Worm (Caenorhabditis elegans) whole organism, L4 larva: ENCODE data around the gene lin-7.

Experiments used
- F26F4.8 ChIP-seq: fragments of 200-800 bp; sonication (Bioruptor generic); conservative IDR thresholded peaks from 2 replicates; pipeline ENCODE4 v1.3.6; 2022; ENCODE audit warnings: missing genetic modification characterization, missing compliant biosample characterization
- F37D6.2 ChIP-seq: sonication (generic microtip); optimal IDR thresholded peaks from 2 replicates; lab custom pipeline; 2016; ENCODE audit warnings: mild to moderate bottlenecking, missing genetic modification characterization, missing compliant biosample characterization
- R02D3.7 ChIP-seq: fragments of 150-350 bp; sonication (generic microtip); optimal IDR thresholded peaks from 3 replicates; lab custom pipeline; 2014; ENCODE audit warnings: missing biosample characterization, missing genetic modification characterization
- T20F7.1 ChIP-seq: fragments of 200-800 bp; sonication (Bioruptor generic); optimal IDR thresholded peaks from 2 replicates; lab custom pipeline; 2018; ENCODE audit warnings: mild to moderate bottlenecking, missing genetic modification characterization, missing compliant biosample characterization
- Y5F2A.4 ChIP-seq: fragments of 200-800 bp; sonication (Bioruptor generic); optimal IDR thresholded peaks from 2 replicates; lab custom pipeline; 2018; ENCODE audit warnings: mild to moderate bottlenecking, missing genetic modification characterization, missing compliant biosample characterization
- Y75B8A.6 ChIP-seq: fragments of 200-800 bp; sonication (Bioruptor generic); IDR thresholded peaks from 2 replicates; pipeline ENCODE4 v1.3.6; 2022; ENCODE audit warnings: missing genetic modification reagents, missing genetic modification characterization, missing compliant biosample characterization
- ZK546.5 ChIP-seq, 2 experiments: sonication (generic microtip); optimal IDR thresholded peaks; 2 replicates each; lab custom pipeline; 2017; ENCODE audit warnings: missing biosample characterization in 2 of 2, missing genetic modification characterization in 2 of 2
- aha-1 ChIP-seq: fragments of 150-350 bp; peaks from one replicate; lab custom pipeline; 2014; ENCODE audit warnings: missing biosample characterization, missing genetic modification characterization
- attf-4 ChIP-seq: sonication (generic microtip); optimal IDR thresholded peaks from 3 replicates; lab custom pipeline; 2017; ENCODE audit warnings: missing biosample characterization, missing genetic modification characterization
- ceh-32 ChIP-seq: sonication (generic microtip); optimal IDR thresholded peaks from 2 replicates; lab custom pipeline; 2016; ENCODE audit warnings: mild to moderate bottlenecking, missing genetic modification characterization, missing compliant biosample characterization; ENCODE audit not compliant: poor library complexity
- ceh-82 ChIP-seq: sonication (generic microtip); optimal IDR thresholded peaks from 2 replicates; lab custom pipeline; 2017; ENCODE audit warnings: missing biosample characterization, missing genetic modification characterization
- ces-1 ChIP-seq: fragments of 150-350 bp; sonication (generic microtip); optimal IDR thresholded peaks from 4 replicates; lab custom pipeline; 2014; ENCODE audit warnings: missing biosample characterization, missing genetic modification reagents, missing genetic modification characterization
- daf-12 ChIP-seq: fragments of 150-350 bp; optimal IDR thresholded peaks from 2 replicates; lab custom pipeline; 2014; ENCODE audit warnings: missing biosample characterization, missing genetic modification reagents, missing genetic modification characterization
- daf-16 ChIP-seq, 3 experiments: sonication (generic microtip); optimal IDR thresholded peaks; 2 replicates each; lab custom pipeline; 2016 to 2017; ENCODE audit warnings: missing genetic modification characterization in 3 of 3, missing genetic modification reagents in 3 of 3, mild to moderate bottlenecking in 2 of 3, missing compliant biosample characterization in 2 of 3, missing biosample characterization in 1 of 3, moderate library complexity in 1 of 3
- daf-19 ChIP-seq: fragments of 200-800 bp; sonication (Bioruptor generic); conservative IDR thresholded peaks from 2 replicates; pipeline ENCODE4 v1.3.6; 2022; ENCODE audit warnings: missing genetic modification characterization, missing compliant biosample characterization
- dmd-6 ChIP-seq: fragments of 200-800 bp; sonication (Bioruptor generic); IDR thresholded peaks from 2 replicates; pipeline ENCODE4 v1.3.6; 2022; ENCODE audit warnings: missing genetic modification reagents, missing genetic modification characterization, missing compliant biosample characterization
- dmd-9 ChIP-seq: fragments of 200-800 bp; sonication (Bioruptor generic); IDR thresholded peaks from 2 replicates; pipeline ENCODE4 v1.3.6; 2022; ENCODE audit warnings: missing genetic modification reagents, missing genetic modification characterization, missing compliant biosample characterization
- duxl-1 ChIP-seq: sonication (generic microtip); optimal IDR thresholded peaks from 2 replicates; lab custom pipeline; 2016; ENCODE audit warnings: mild to moderate bottlenecking, missing genetic modification characterization, moderate library complexity, missing compliant biosample characterization; ENCODE audit not compliant: poor library complexity
- egl-27 ChIP-seq: sonication (generic microtip); optimal IDR thresholded peaks from 3 replicates; lab custom pipeline; 2017; ENCODE audit warnings: missing biosample characterization, missing genetic modification reagents, missing genetic modification characterization
- fkh-10 ChIP-seq: fragments of 150-350 bp; optimal IDR thresholded peaks from 2 replicates; lab custom pipeline; 2014; ENCODE audit warnings: missing biosample characterization, missing genetic modification reagents, missing genetic modification characterization
- hif-1 ChIP-seq, 2 experiments: sonication (generic microtip); optimal IDR thresholded peaks; 2 replicates each; lab custom pipeline; 2016 to 2017; ENCODE audit warnings: missing compliant biosample characterization in 2 of 2, missing genetic modification characterization in 2 of 2, missing genetic modification reagents in 2 of 2, missing genotype in 2 of 2, mild to moderate bottlenecking in 1 of 2
- jun-1 ChIP-seq: fragments of 150-350 bp; optimal IDR thresholded peaks from 2 replicates; lab custom pipeline; 2014; ENCODE audit warnings: missing biosample characterization, missing genetic modification reagents, missing genetic modification characterization
- lin-1 ChIP-seq: fragments of 200-800 bp; sonication (Bioruptor generic); IDR thresholded peaks from 2 replicates; pipeline ENCODE4 v1.3.6; 2022; ENCODE audit warnings: missing genetic modification reagents, missing genetic modification characterization, missing compliant biosample characterization
- lin-15B ChIP-seq: fragments of 150-350 bp; sonication (generic microtip); optimal IDR thresholded peaks from 3 replicates; lab custom pipeline; 2014; ENCODE audit warnings: missing biosample characterization, missing genetic modification characterization
- lin-38 ChIP-seq: fragments of 200-800 bp; sonication (Bioruptor generic); IDR thresholded peaks from 2 replicates; pipeline ENCODE4 v1.3.6; 2022; ENCODE audit warnings: missing genetic modification reagents, missing genetic modification characterization, missing compliant biosample characterization
- lin-39 ChIP-seq: fragments of 150-350 bp; optimal IDR thresholded peaks from 2 replicates; lab custom pipeline; 2014; ENCODE audit warnings: missing biosample characterization, missing genetic modification reagents, missing genetic modification characterization
- madf-5 ChIP-seq, 2 experiments: fragments of 200-800 bp; sonication (Bioruptor generic); IDR thresholded peaks; 2 replicates each; pipeline ENCODE4 v1.3.6; 2022; ENCODE audit warnings: missing compliant biosample characterization in 2 of 2, missing genetic modification characterization in 2 of 2
- mdl-1 ChIP-seq, 2 experiments: fragments of 150-350 bp in 1 of 2; sonication (generic microtip) in 1 of 2; optimal IDR thresholded peaks; 2 replicates each; lab custom pipeline; 2014 to 2017; ENCODE audit warnings: missing biosample characterization in 2 of 2, missing genetic modification characterization in 2 of 2
- mdt-29 ChIP-seq: fragments of 200-800 bp; sonication (Bioruptor generic); IDR thresholded peaks from 2 replicates; pipeline ENCODE4 v1.3.6; 2022; ENCODE audit warnings: missing genetic modification reagents, missing genetic modification characterization, missing compliant biosample characterization
- mep-1 ChIP-seq: fragments of 150-350 bp; sonication (generic microtip); optimal IDR thresholded peaks from 3 replicates; lab custom pipeline; 2014; ENCODE audit warnings: missing biosample characterization, missing genetic modification characterization
- mes-2 ChIP-seq: sonication (generic microtip); optimal IDR thresholded peaks from 2 replicates; lab custom pipeline; 2016; ENCODE audit warnings: missing genotype, mild to moderate bottlenecking, missing genetic modification characterization, missing compliant biosample characterization; ENCODE audit not compliant: poor library complexity, severe bottlenecking
- mxl-2 ChIP-seq: fragments of 200-800 bp; sonication (Bioruptor generic); conservative IDR thresholded peaks from 2 replicates; pipeline ENCODE4 v1.3.6; 2022; ENCODE audit warnings: missing genetic modification reagents, missing genetic modification characterization, missing compliant biosample characterization
- mxl-3 ChIP-seq: fragments of 200-800 bp; sonication (Bioruptor generic); optimal IDR thresholded peaks from 2 replicates; lab custom pipeline; 2018; ENCODE audit warnings: mild to moderate bottlenecking, missing genetic modification characterization, missing compliant biosample characterization
- nhr-11 ChIP-seq: fragments of 150-350 bp; optimal IDR thresholded peaks from 2 replicates; lab custom pipeline; 2014; ENCODE audit warnings: missing biosample characterization, missing genetic modification characterization
- nhr-25 ChIP-seq: sonication (generic microtip); optimal IDR thresholded peaks from 2 replicates; lab custom pipeline; 2017; ENCODE audit warnings: missing genetic modification characterization, mild to moderate bottlenecking, missing compliant biosample characterization, antibody characterized with exemption, moderate library complexity, borderline replicate concordance; ENCODE audit not compliant: insufficient read depth
- nhr-41 ChIP-seq: fragments of 200-800 bp; sonication (Bioruptor generic); IDR thresholded peaks from 2 replicates; pipeline ENCODE4 v1.3.6; 2022; ENCODE audit warnings: missing genetic modification reagents, missing genetic modification characterization, missing compliant biosample characterization
- nhr-42 ChIP-seq: fragments of 200-800 bp; sonication (Bioruptor generic); IDR thresholded peaks from 2 replicates; pipeline ENCODE4 v1.3.6; 2022; ENCODE audit warnings: missing genetic modification characterization, missing compliant biosample characterization
- nhr-6 ChIP-seq: fragments of 150-350 bp; optimal IDR thresholded peaks from 2 replicates; lab custom pipeline; 2014; ENCODE audit warnings: missing biosample characterization, missing genetic modification characterization
- nhr-76 ChIP-seq: fragments of 150-350 bp; optimal IDR thresholded peaks from 2 replicates; lab custom pipeline; 2014; ENCODE audit warnings: missing biosample characterization, missing genetic modification characterization
- set-16 ChIP-seq: fragments of 200-800 bp; sonication (Bioruptor generic); IDR thresholded peaks from 2 replicates; pipeline ENCODE4 v1.3.6; 2022; ENCODE audit warnings: missing genetic modification reagents, missing genetic modification characterization, missing compliant biosample characterization
- spr-1 ChIP-seq: sonication (generic microtip); optimal IDR thresholded peaks from 2 replicates; lab custom pipeline; 2016; ENCODE audit warnings: mild to moderate bottlenecking, missing genetic modification characterization, missing compliant biosample characterization
- spr-3 ChIP-seq: fragments of 200-800 bp; sonication (Bioruptor generic); optimal IDR thresholded peaks from 2 replicates; lab custom pipeline; 2018; ENCODE audit warnings: mild to moderate bottlenecking, missing genetic modification characterization, missing compliant biosample characterization
- tag-97 ChIP-seq: fragments of 200-800 bp; sonication (Bioruptor generic); IDR thresholded peaks from 2 replicates; pipeline ENCODE4 v1.3.6; 2022; ENCODE audit warnings: missing genetic modification characterization, missing compliant biosample characterization
- unc-130 ChIP-seq: sonication (generic microtip); optimal IDR thresholded peaks from 2 replicates; lab custom pipeline; 2016; ENCODE audit warnings: missing genetic modification reagents, missing genetic modification characterization, missing compliant biosample characterization
- unc-62 ChIP-seq, 3 experiments: fragments of 150-350 bp in 1 of 3; sonication (generic microtip); optimal IDR thresholded peaks in 2 of 3; peaks in 1 of 3; 1 replicate in 1 of 3; 2 replicates in 2 of 3; lab custom pipeline; 2014 to 2017; ENCODE audit warnings: missing biosample characterization in 3 of 3, missing genetic modification characterization in 3 of 3, missing genetic modification reagents in 3 of 3, missing genotype in 1 of 3
- vab-7 ChIP-seq: fragments of 200-800 bp; sonication (Bioruptor generic); IDR thresholded peaks from 2 replicates; pipeline ENCODE4 v1.3.6; 2022; ENCODE audit warnings: missing genetic modification reagents, missing genetic modification characterization, missing compliant biosample characterization
- zfp-3 ChIP-seq: fragments of 200-800 bp; sonication (Bioruptor generic); conservative IDR thresholded peaks from 2 replicates; pipeline ENCODE4 v1.3.6; 2022; ENCODE audit warnings: missing genetic modification reagents, missing genetic modification characterization, missing compliant biosample characterization
- zip-11 ChIP-seq: fragments of 200-800 bp; sonication (Bioruptor generic); IDR thresholded peaks from 2 replicates; pipeline ENCODE4 v1.3.6; 2022; ENCODE audit warnings: missing genetic modification characterization, missing compliant biosample characterization
- ztf-7 ChIP-seq: fragments of 150-350 bp; optimal IDR thresholded peaks from 2 replicates; lab custom pipeline; 2014; ENCODE audit warnings: missing biosample characterization, missing genetic modification characterization

lin-7 gene

DNA sequence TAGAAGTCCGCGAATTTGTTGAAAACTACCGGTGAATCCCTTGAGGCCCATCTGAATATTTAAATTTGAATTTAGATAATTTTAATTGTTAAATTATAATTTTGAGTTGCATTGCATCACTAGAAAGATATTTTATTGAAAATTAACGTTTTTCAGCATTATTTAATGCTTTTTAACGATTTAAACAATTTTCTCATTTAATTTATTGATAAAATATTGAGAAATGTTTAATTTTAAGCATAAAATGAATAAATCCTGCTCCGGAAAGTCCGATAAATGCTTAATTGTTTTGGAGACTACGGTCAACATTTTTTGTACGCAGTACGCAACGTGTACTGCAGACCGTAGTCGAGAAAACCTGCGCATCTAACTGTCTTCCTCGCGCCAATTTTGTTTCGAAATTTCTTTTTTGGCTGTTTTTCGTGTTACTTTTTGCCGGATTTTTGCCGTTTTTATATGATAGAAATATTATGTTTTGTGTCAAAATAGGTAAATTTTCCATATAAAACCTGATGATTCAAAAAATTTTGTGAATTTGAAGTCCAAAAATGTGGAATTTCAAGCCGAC is at the start of gene lin-7, which contains the start of the genes Y54G11A.17 and elof-1 (continued):
- TF ChIP-seq Y75B8A.6 (GFP tag; lab: Robert Waterston, UW) (no peak), daf-12 (tag; lab: Kevin White, UChicago) (no peak), mdt-29 (GFP tag; lab: Robert Waterston, UW) (no peak), zfp-3 (GFP tag; lab: Robert Waterston, UW) (no peak), R02D3.7 (tag; lab: Kevin White, UChicago) (no peak), nhr-6 (tag; lab: Kevin White, UChicago) (peak; percentile 83), dmd-6 (GFP tag; lab: Robert Waterston, UW) (peak; percentile 56; the same call in 1 of the 2 replicates), daf-16 (GFP tag; optimal IDR thresholded peaks at IDR 0.05; lab: Kevin White, UChicago) (no peak), daf-16 (tag; optimal IDR thresholded peaks at IDR 0.05; lab: Kevin White, UChicago) (peak; percentile 81), vab-7 (GFP tag; lab: Robert Waterston, UW) (peak; percentile 60; the same call in 1 of the 2 replicates), lin-38 (GFP tag; lab: Robert Waterston, UW) (peak; percentile 83), spr-3 (GFP tag; lab: Kevin White, UChicago) (no peak), mxl-3 (GFP tag; lab: Kevin White, UChicago) (peak; percentile 58), ZK546.5 (tag; optimal IDR thresholded peaks at IDR 0.05; lab: Kevin White, UChicago) (peak; percentile 46 to 95), Y5F2A.4 (GFP tag; lab: Kevin White, UChicago) (no peak), nhr-76 (tag; lab: Kevin White, UChicago) (no peak), F26F4.8 (no peak), nhr-11 (tag; lab: Kevin White, UChicago) (peak; percentile 88), mxl-2 (GFP tag; lab: Robert Waterston, UW) (no peak), ces-1 (GFP tag; lab: Kevin White, UChicago) (no peak), nhr-41 (GFP tag; lab: Robert Waterston, UW) (no peak), daf-19 (GFP tag; lab: Robert Waterston, UW) (no peak), ztf-7 (tag; lab: Kevin White, UChicago) (peak; percentile 74), hif-1 (tag; optimal IDR thresholded peaks at IDR 0.05; lab: Kevin White, UChicago) (peak in 1 of 2 experiments; percentile 85), egl-27 (tag; lab: Kevin White, UChicago) (no peak), tag-97 (GFP tag; lab: Robert Waterston, UW) (no peak), madf-5 (GFP tag; IDR thresholded peaks at IDR 0.05; lab: Robert Waterston, UW) (no peak), T20F7.1 (GFP tag; lab: Kevin White, UChicago) (no peak), ceh-32 (no peak), F37D6.2 (peak; percentile 44), nhr-25 (tag; lab: Kevin White, UChicago) (peak; percentile 65), unc-130 (GFP tag; lab: Kevin White, UChicago) (peak; percentile 73), set-16 (GFP tag; lab: Robert Waterston, UW) (no peak), spr-1 (tag; lab: Kevin White, UChicago) (peak; percentile 17), mep-1 (tag; lab: Kevin White, UChicago) (peak; percentile 90), ceh-82 (no peak), jun-1 (tag; lab: Kevin White, UChicago) (no peak), lin-1 (0 out of 2 replicates have a peak, but pooled peaks have one; percentile 9), fkh-10 (GFP tag; lab: Kevin White, UChicago) (peak; percentile 78), dmd-9 (GFP tag; lab: Robert Waterston, UW) (no peak), mdl-1 (tag; optimal IDR thresholded peaks at IDR 0.05; lab: Kevin White, UChicago) (peak in 1 of 2 experiments; percentile 58), attf-4 (tag; lab: Kevin White, UChicago) (no peak), zip-11 (GFP tag; lab: Robert Waterston, UW) (no peak), nhr-42 (GFP tag; lab: Robert Waterston, UW) (peak; percentile 89), duxl-1 (peak; percentile 32), aha-1 (tag; lab: Kevin White, UChicago) (peak; percentile 88), lin-15B (tag; lab: Kevin White, UChicago) (no peak), mes-2 (tag; lab: Kevin White, UChicago) (peak; percentile 92), unc-62 (GFP tag; optimal IDR thresholded peaks at IDR 0.05 in 1 of 2; lab: Kevin White, UChicago) (no peak), unc-62 (tag; optimal IDR thresholded peaks at IDR 0.05; lab: Kevin White, UChicago) (no peak), lin-39 (tag; lab: Kevin White, UChicago) (no peak)
